Worm (Caenorhabditis elegans): ENCODE measurements around the gene Y37H2A.1.

DNA sequence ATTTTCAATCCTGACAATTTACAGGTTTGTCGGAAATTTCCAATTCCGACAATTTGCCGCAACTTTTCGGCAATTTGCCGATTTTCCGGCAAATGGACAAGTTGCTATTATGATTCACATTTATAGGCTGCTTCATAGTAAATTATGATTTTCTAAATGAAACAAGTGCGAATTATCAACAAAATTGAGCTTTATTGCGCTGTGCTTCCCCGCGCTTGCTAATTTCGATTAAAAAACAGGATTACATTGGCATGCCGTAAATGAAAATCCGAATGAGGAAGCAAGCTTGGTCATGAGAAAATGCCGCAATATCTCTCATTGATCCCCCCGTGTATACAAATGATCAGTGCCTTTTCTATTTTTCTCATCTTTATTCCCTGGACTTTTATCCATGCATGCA is 30.6 kb downstream of the Y37H2A.1 start, which contains the start of gene Y37H2A.10:
- TF ChIP-seq dve-1 (tag; optimal IDR thresholded peaks at IDR 0.05; ENCODE audit: insufficient read depth), result no peak
- no peak for TF ChIP-seq aly-2 (tag; optimal IDR thresholded peaks at IDR 0.05)
- TF ChIP-seq lir-3 (tag; optimal IDR thresholded peaks at IDR 0.05), result no peak
- no peak for TF ChIP-seq T20F7.1 (GFP tag; optimal IDR thresholded peaks at IDR 0.05)
- no peak for TF ChIP-seq unc-62 (GFP tag; optimal IDR thresholded peaks at IDR 0.05 in 1 of 2)
- no peak for TF ChIP-seq unc-62 (tag; optimal IDR thresholded peaks at IDR 0.05)
- TF ChIP-seq mdl-1 (tag; optimal IDR thresholded peaks at IDR 0.05), result no peak
- TF ChIP-seq nhr-11 (tag; optimal IDR thresholded peaks at IDR 0.05), result no peak
- TF ChIP-seq unc-39 (tag; optimal IDR thresholded peaks at IDR 0.05), result no peak
